Fruit fly (Drosophila melanogaster): ENCODE results near the gene LManIII.
A peak's percentile ranks its signal among the peaks of the same experiment; 100 is the strongest.

The LManIII gene

DNA sequence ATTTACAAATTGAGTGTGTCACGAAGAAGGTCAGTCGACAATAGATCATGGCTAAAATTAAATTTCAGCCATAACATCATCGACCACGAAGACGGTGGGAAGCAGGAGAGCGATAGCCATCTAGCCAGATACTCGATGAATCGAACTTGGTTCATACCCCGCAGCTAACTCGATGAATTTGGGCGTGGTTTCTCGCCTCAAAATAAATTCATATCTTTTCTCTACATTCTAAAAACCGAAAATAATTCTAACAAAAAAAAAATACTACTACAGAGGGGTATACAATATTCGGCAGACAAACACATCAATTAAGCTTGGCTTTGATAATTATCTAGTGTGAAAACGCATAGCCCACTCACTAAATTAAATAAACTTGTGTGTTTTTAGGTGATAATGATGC lies 35.8 kb downstream of the LManIII start (continued):
- TF ChIP-seq ttk (GFP tag; IDR thresholded peaks at IDR 0.05): no peak
- TF ChIP-seq row (GFP tag; IDR thresholded peaks at IDR 0.05): peak; percentile 70
- TF ChIP-seq jing (GFP tag; optimal IDR thresholded peaks at IDR 0.05): no peak
- no peak for TF ChIP-seq CG11093 (GFP tag; IDR thresholded peaks at IDR 0.05)
- no peak; the same call in 1 of the 2 replicates for TF ChIP-seq CG6272 (GFP tag; IDR thresholded peaks at IDR 0.05)
- peak; percentile 2 for TF ChIP-seq Hr3 (GFP tag; optimal IDR thresholded peaks at IDR 0.05)
- TF ChIP-seq Sox100B (GFP tag; optimal IDR thresholded peaks at IDR 0.05): peak; percentile 8
- TF ChIP-seq Med (GFP tag): peak; percentile 85
- peak; percentile 24 for TF ChIP-seq Camta (GFP tag; optimal IDR thresholded peaks at IDR 0.05)
- TF ChIP-seq CG17361 (GFP tag; IDR thresholded peaks at IDR 0.05): 0 out of 3 replicates have a peak, but pooled peaks have one; percentile 34
- TF ChIP-seq Hr51 (GFP tag; optimal IDR thresholded peaks at IDR 0.05): peak in 1 of 2 experiments; percentile 46
- TF ChIP-seq CG1603 (tag; optimal IDR thresholded peaks at IDR 0.05): peak; percentile 33
- TF ChIP-seq esg (GFP tag; conservative IDR thresholded peaks at IDR 0.05): peak; percentile 25; the same call in 1 of the 2 replicates
- TF ChIP-seq chif (GFP tag; optimal IDR thresholded peaks at IDR 0.05): peak in 1 of 2 experiments; percentile 4
- peak; percentile 48; the same call in 1 of the 2 replicates for TF ChIP-seq Ada2b (GFP tag; IDR thresholded peaks at IDR 0.05)
- peak; percentile 3 for TF ChIP-seq CG2120 (GFP tag; optimal IDR thresholded peaks at IDR 0.05)
- peak; percentile 18 for TF ChIP-seq trh (GFP tag; optimal IDR thresholded peaks at IDR 0.05)
- no peak for TF ChIP-seq sqz (GFP tag; optimal IDR thresholded peaks at IDR 0.05)
- TF ChIP-seq az2 (GFP tag; optimal IDR thresholded peaks at IDR 0.05): peak; percentile 1
- TF ChIP-seq CG2129 (GFP tag; IDR thresholded peaks at IDR 0.05; ENCODE audit: partially characterized antibody): no peak
- TF ChIP-seq CG9437 (GFP tag; optimal IDR thresholded peaks at IDR 0.05): peak; percentile 2
- TF ChIP-seq danr (GFP tag; IDR thresholded peaks at IDR 0.05): 0 out of 2 replicates have a peak, but pooled peaks have one; percentile 31
- TF ChIP-seq Opbp (GFP tag; IDR thresholded peaks at IDR 0.05; ENCODE audit: partially characterized antibody): no peak
- TF ChIP-seq eve (GFP tag; optimal IDR thresholded peaks at IDR 0.05): no peak
- no peak for TF ChIP-seq sob (GFP tag; IDR thresholded peaks at IDR 0.05)
- peak; percentile 50; the same call in 1 of the 3 replicates for TF ChIP-seq ase (GFP tag; IDR thresholded peaks at IDR 0.05)
- TF ChIP-seq Chrac-16 (GFP tag; optimal IDR thresholded peaks at IDR 0.05): peak; percentile 23
- TF ChIP-seq nmo (GFP tag; optimal IDR thresholded peaks at IDR 0.05): peak; percentile 29
- peak; percentile 2 for TF ChIP-seq Xbp1 (GFP tag; optimal IDR thresholded peaks at IDR 0.05)
- TF ChIP-seq CG11504 (tag; optimal IDR thresholded peaks at IDR 0.05): peak; percentile 65
- TF ChIP-seq CG12769 (tag; optimal IDR thresholded peaks at IDR 0.05): peak; percentile 69
- peak; percentile 32 for TF ChIP-seq CG30403 (GFP tag; optimal IDR thresholded peaks at IDR 0.05)
- TF ChIP-seq CG15269 (tag; optimal IDR thresholded peaks at IDR 0.05): peak; percentile 29
- peak; percentile 52 for TF ChIP-seq Oli (tag; optimal IDR thresholded peaks at IDR 0.05)
- TF ChIP-seq CG32767 (GFP tag; IDR thresholded peaks at IDR 0.05): 0 out of 2 replicates have a peak, but pooled peaks have one; percentile 23
- TF ChIP-seq CG14441 (GFP tag; IDR thresholded peaks at IDR 0.05): peak; percentile 62; the same call in 1 of the 2 replicates
- peak; percentile 15 for TF ChIP-seq fd96Cb (tag; optimal IDR thresholded peaks at IDR 0.05)
- TF ChIP-seq Hmr (GFP tag; optimal IDR thresholded peaks at IDR 0.05): peak; percentile 27
- TF ChIP-seq caup (GFP tag; optimal IDR thresholded peaks at IDR 0.05; ENCODE audit: severe bottlenecking): peak; percentile 4
- TF ChIP-seq ind (GFP tag; optimal IDR thresholded peaks at IDR 0.05): peak; percentile 32
- peak; percentile 24 for TF ChIP-seq bab2 (GFP tag; optimal IDR thresholded peaks at IDR 0.05)
- TF ChIP-seq kah (GFP tag; optimal IDR thresholded peaks at IDR 0.05): no peak
- peak; percentile 61; the same call in 1 of the 2 replicates for TF ChIP-seq HLH3B (GFP tag; IDR thresholded peaks at IDR 0.05)
- TF ChIP-seq slbo (GFP tag; IDR thresholded peaks at IDR 0.05): 0 out of 2 replicates have a peak, but pooled peaks have one; percentile 35
- TF ChIP-seq CG2678 (tag; optimal IDR thresholded peaks at IDR 0.05): peak; percentile 46
- TF ChIP-seq CG7839 (tag; optimal IDR thresholded peaks at IDR 0.05): peak; percentile 18
- 0 out of 2 replicates have a peak, but pooled peaks have one; percentile 16 for TF ChIP-seq CG6689 (GFP tag; IDR thresholded peaks at IDR 0.05)
- no peak for TF ChIP-seq pb (GFP tag; optimal IDR thresholded peaks at IDR 0.05)
- peak; percentile 23 for TF ChIP-seq phol (tag; optimal IDR thresholded peaks at IDR 0.05)
- TF ChIP-seq Aef1 (GFP tag; IDR thresholded peaks at IDR 0.05): peak; percentile 52; the same call in 1 of the 3 replicates

Measured in whole organism, embryonic.